Fruit fly (Drosophila melanogaster) whole organism, prepupa: ENCODE measurements around the gene CG31606.

Source experiments
- CG11294 ChIP-seq: fragments of 200-800 bp; sonication (Bioruptor generic); IDR thresholded peaks from 2 replicates; pipeline ENCODE4 v1.3.6; 2022; ENCODE audit warnings: missing biosample characterization, missing genetic modification characterization
- CG11762 ChIP-seq: fragments of 200-800 bp; sonication (Bioruptor generic); optimal IDR thresholded peaks from 3 replicates; lab custom pipeline; 2016; ENCODE audit warnings: missing biosample characterization, missing genetic modification characterization; ENCODE audit not compliant: insufficient read depth
- CG6808 ChIP-seq: fragments of 200-800 bp; sonication (Bioruptor generic); optimal IDR thresholded peaks from 3 replicates; lab custom pipeline; 2017; ENCODE audit warnings: missing biosample characterization, missing genetic modification characterization, mild to moderate bottlenecking, moderate library complexity, missing genetic modification reagents
- CG6854 ChIP-seq: fragments of 200-800 bp; sonication (Bioruptor generic); optimal IDR thresholded peaks from 2 replicates; lab custom pipeline; 2017; ENCODE audit warnings: missing biosample characterization, mild to moderate bottlenecking, missing genetic modification characterization
- CG8632 ChIP-seq: fragments of 200-800 bp; sonication (Bioruptor generic); optimal IDR thresholded peaks from 3 replicates; lab custom pipeline; 2016; ENCODE audit warnings: missing biosample characterization, missing genetic modification characterization
- Ets21C ChIP-seq: fragments of 200-800 bp; sonication (Bioruptor generic); optimal IDR thresholded peaks from 3 replicates; lab custom pipeline; 2016; ENCODE audit warnings: missing biosample characterization, missing genetic modification characterization
- Hr39 ChIP-seq: fragments of 200-800 bp; sonication (Bioruptor generic); optimal IDR thresholded peaks from 2 replicates; lab custom pipeline; 2016; ENCODE audit warnings: missing biosample characterization, missing genetic modification characterization
- Lpt ChIP-seq: fragments of 200-800 bp; sonication (Bioruptor generic); optimal IDR thresholded peaks from 3 replicates; lab custom pipeline; 2016; ENCODE audit warnings: missing biosample characterization, missing genetic modification characterization
- Smox ChIP-seq: fragments of 200-800 bp; sonication (Bioruptor generic); optimal IDR thresholded peaks from 3 replicates; lab custom pipeline; 2016; ENCODE audit warnings: missing biosample characterization, missing genetic modification characterization
- esn ChIP-seq: fragments of 200-800 bp; sonication (Bioruptor generic); optimal IDR thresholded peaks from 2 replicates; lab custom pipeline; 2016; ENCODE audit warnings: missing biosample characterization, mild to moderate bottlenecking, missing genetic modification characterization, moderate library complexity
- fd85E ChIP-seq: fragments of 200-800 bp; sonication (Bioruptor generic); optimal IDR thresholded peaks from 3 replicates; lab custom pipeline; 2016; ENCODE audit warnings: missing biosample characterization, missing genetic modification characterization
- net ChIP-seq: fragments of 200-800 bp; sonication (Bioruptor generic); optimal IDR thresholded peaks from 3 replicates; lab custom pipeline; 2016; ENCODE audit warnings: missing biosample characterization, missing genetic modification characterization
- spab ChIP-seq: fragments of 200-800 bp; sonication (Bioruptor generic); optimal IDR thresholded peaks from 2 replicates; lab custom pipeline; 2017; ENCODE audit warnings: missing biosample characterization, mild to moderate bottlenecking, missing genetic modification characterization, missing genetic modification reagents
- vri ChIP-seq: fragments of 200-800 bp; sonication (Bioruptor generic); optimal IDR thresholded peaks from 3 replicates; lab custom pipeline; 2016; ENCODE audit warnings: missing biosample characterization, mild to moderate bottlenecking, missing genetic modification characterization

DNA sequence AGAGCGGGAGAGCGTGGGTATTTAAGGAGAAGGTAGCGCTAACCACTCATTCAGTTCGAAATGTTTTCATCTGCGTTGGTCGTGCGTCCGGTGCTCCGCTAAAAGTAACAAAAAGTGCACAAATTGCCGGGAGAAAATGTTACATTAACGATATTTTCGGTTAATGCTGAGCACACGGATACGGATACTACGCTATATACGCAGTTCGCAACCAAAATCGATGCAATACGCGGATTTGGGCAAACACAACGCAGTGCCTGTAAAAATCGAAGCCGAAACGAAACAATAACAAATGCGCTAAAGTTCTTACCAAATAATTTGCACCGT is 15.6 kb downstream of the CG31606 start, which contains the start of gene Piezo:
- TF ChIP-seq CG11294 (GFP tag; lab: Robert Waterston, UW) = no peak
- no peak for TF ChIP-seq net (GFP tag; lab: Kevin White, UChicago)
- TF ChIP-seq vri (GFP tag; lab: Kevin White, UChicago) = no peak
- no peak for TF ChIP-seq CG6854 (GFP tag; lab: Kevin White, UChicago)
- TF ChIP-seq Lpt = no peak
- no peak for TF ChIP-seq Ets21C
- peak; percentile 50 for TF ChIP-seq CG6808
- TF ChIP-seq Smox (GFP tag; lab: Kevin White, UChicago) = no peak
- TF ChIP-seq Hr39 (GFP tag; lab: Kevin White, UChicago) = no peak
- TF ChIP-seq spab (GFP tag; lab: Kevin White, UChicago) = no peak
- TF ChIP-seq CG11762 (GFP tag; lab: Kevin White, UChicago) = no peak
- no peak for TF ChIP-seq esn
- no peak for TF ChIP-seq fd85E (GFP tag; lab: Kevin White, UChicago)
- no peak for TF ChIP-seq CG8632 (GFP tag; lab: Kevin White, UChicago)
